Worm (Caenorhabditis elegans) whole organism, young adult: ENCODE measurements around the gene alkb-7.

Experiments
- Y79H2A.3 ChIP-seq: fragments of 200-800 bp; sonication (Bioruptor generic); conservative IDR thresholded peaks from 2 replicates; pipeline ENCODE4 v1.3.6; 2022; ENCODE audit warnings: missing genetic modification reagents, missing genetic modification characterization, missing compliant biosample characterization
- attf-3 ChIP-seq: fragments of 200-800 bp; sonication (Bioruptor generic); conservative IDR thresholded peaks from 2 replicates; pipeline ENCODE4 v1.3.6; 2022; ENCODE audit warnings: missing genetic modification reagents, missing genetic modification characterization, missing compliant biosample characterization
- lin-40 ChIP-seq: sonication (generic microtip); optimal IDR thresholded peaks from 2 replicates; lab custom pipeline; 2016; ENCODE audit warnings: missing genetic modification characterization, mild to moderate bottlenecking, missing compliant biosample characterization, missing genotype, missing genetic modification reagents
- mcd-1 ChIP-seq: fragments of 200-800 bp; sonication (Bioruptor generic); IDR thresholded peaks from 2 replicates; pipeline ENCODE4 v1.3.6; 2022; ENCODE audit warnings: missing genetic modification reagents, missing genetic modification characterization, missing compliant biosample characterization
- mel-28 ChIP-seq: sonication (generic microtip); optimal IDR thresholded peaks from 2 replicates; lab custom pipeline; 2016; ENCODE audit warnings: borderline replicate concordance, mild to moderate bottlenecking, missing genetic modification characterization, missing compliant biosample characterization
- zim-3 ChIP-seq: sonication (generic microtip); optimal IDR thresholded peaks from 2 replicates; lab custom pipeline; 2017; ENCODE audit warnings: mild to moderate bottlenecking, missing genetic modification characterization, moderate library complexity, missing compliant biosample characterization

DNA sequence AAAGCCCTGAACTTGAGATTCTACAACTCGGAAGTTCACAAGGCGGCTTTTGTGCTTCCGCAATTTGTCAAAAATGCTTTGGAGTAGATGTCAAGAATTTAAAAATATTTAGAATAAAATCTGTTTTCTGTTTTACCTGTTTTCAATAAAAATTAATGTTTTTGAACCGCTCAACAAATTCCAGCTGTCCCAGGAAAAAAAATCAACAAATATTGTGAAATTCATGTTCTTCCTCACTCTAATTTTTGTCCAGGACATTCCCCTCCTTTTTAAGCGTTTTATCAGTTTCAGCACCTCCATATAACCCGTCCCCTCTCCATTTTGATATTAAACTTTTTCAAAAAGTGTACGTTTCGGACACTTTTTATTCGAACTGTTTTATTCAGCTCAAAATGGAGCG lies 22.8 kb upstream of the alkb-7 start, which contains the start of gene Y46G5A.20:
- no peak for TF ChIP-seq zim-3
- no peak for TF ChIP-seq mel-28
- no peak for TF ChIP-seq lin-40 (tag; lab: Kevin White, UChicago)
- no peak for TF ChIP-seq attf-3 (GFP tag; lab: Robert Waterston, UW)
- TF ChIP-seq Y79H2A.3 (GFP tag; lab: Robert Waterston, UW) = no peak
- no peak for TF ChIP-seq mcd-1
